Fruit fly (Drosophila melanogaster): ENCODE measurements around the gene comt.

DNA sequence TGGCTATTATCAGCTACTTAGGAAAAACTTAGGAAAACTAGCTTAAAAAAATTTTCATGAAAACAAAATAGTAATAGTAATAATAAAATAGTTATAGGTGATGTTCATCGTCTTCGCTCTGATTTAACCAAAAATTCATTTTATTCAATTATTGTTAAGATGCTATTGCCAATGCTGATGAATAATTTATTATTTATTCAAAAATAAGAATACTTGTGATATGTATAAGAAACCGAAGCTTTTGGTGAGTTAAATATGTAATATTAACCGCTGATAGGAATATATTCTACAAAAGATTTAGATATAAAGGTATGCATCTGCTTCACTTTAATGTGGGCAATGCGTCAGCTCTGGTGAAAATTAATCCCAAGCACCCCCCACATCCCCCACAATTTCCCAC, 21.9 kb downstream of the comt start:
- TF ChIP-seq EcR (GFP tag; optimal IDR thresholded peaks at IDR 0.05) (no peak), fd96Ca (GFP tag; IDR thresholded peaks at IDR 0.05) (no peak), CG8301 (tag; optimal IDR thresholded peaks at IDR 0.05) (no peak), gl (tag; optimal IDR thresholded peaks at IDR 0.05) (no peak), CG17806 (tag; optimal IDR thresholded peaks at IDR 0.05) (no peak), Pif1A (GFP tag; optimal IDR thresholded peaks at IDR 0.05) (no peak), CG14655 (GFP tag; optimal IDR thresholded peaks at IDR 0.05) (no peak), CG4496 (GFP tag; IDR thresholded peaks at IDR 0.05) (no peak)
